Worm (Caenorhabditis elegans) whole organism, L4 larva: Measurements from ENCODE around the gene Y62H9A.9.
A peak's percentile ranks its signal among the peaks of the same experiment; 100 is the strongest.

Experiments used
- D1046.2 ChIP-seq: fragments of 200-800 bp; sonication (Bioruptor generic); IDR thresholded peaks from 2 replicates; pipeline ENCODE4 v1.3.6; 2022; ENCODE audit warnings: missing genetic modification characterization, missing compliant biosample characterization
- F26F4.8 ChIP-seq: fragments of 200-800 bp; sonication (Bioruptor generic); conservative IDR thresholded peaks from 2 replicates; pipeline ENCODE4 v1.3.6; 2022; ENCODE audit warnings: missing genetic modification characterization, missing compliant biosample characterization
- F44E2.7 ChIP-seq: fragments of 200-800 bp; sonication (Bioruptor generic); IDR thresholded peaks from 2 replicates; pipeline ENCODE4 v2.1.2; 2022; ENCODE audit warnings: missing genetic modification characterization, missing compliant biosample characterization
- R02D3.7 ChIP-seq: fragments of 150-350 bp; sonication (generic microtip); optimal IDR thresholded peaks from 3 replicates; lab custom pipeline; 2014; ENCODE audit warnings: missing biosample characterization, missing genetic modification characterization
- T26A8.4 ChIP-seq: fragments of 200-800 bp; sonication (Bioruptor generic); IDR thresholded peaks from 2 replicates; pipeline ENCODE4 v1.3.6; 2022; ENCODE audit warnings: missing genetic modification characterization, missing compliant biosample characterization
- ZK337.2 ChIP-seq: fragments of 200-800 bp; sonication (Bioruptor generic); IDR thresholded peaks from 2 replicates; pipeline ENCODE4 v1.3.6; 2022; ENCODE audit warnings: missing genetic modification reagents, missing genetic modification characterization, missing compliant biosample characterization
- ZK546.5 ChIP-seq, 2 experiments: sonication (generic microtip); optimal IDR thresholded peaks; 2 replicates each; lab custom pipeline; 2017; ENCODE audit warnings: missing biosample characterization in 2 of 2, missing genetic modification characterization in 2 of 2
- aha-1 ChIP-seq: fragments of 150-350 bp; peaks from one replicate; lab custom pipeline; 2014; ENCODE audit warnings: missing biosample characterization, missing genetic modification characterization
- arid-1 ChIP-seq: fragments of 200-800 bp; sonication (Bioruptor generic); conservative IDR thresholded peaks from 2 replicates; pipeline ENCODE4 v1.3.6; 2022; ENCODE audit warnings: missing genetic modification reagents, missing genetic modification characterization, missing compliant biosample characterization
- ceh-44 ChIP-seq: fragments of 200-800 bp; sonication (Bioruptor generic); IDR thresholded peaks from 2 replicates; pipeline ENCODE4 v1.3.6; 2022; ENCODE audit warnings: missing genetic modification reagents, missing genetic modification characterization, missing compliant biosample characterization
- ceh-62 ChIP-seq: sonication (generic microtip); optimal IDR thresholded peaks from 2 replicates; lab custom pipeline; 2017; ENCODE audit warnings: missing biosample characterization, missing genetic modification characterization
- ces-1 ChIP-seq: fragments of 150-350 bp; sonication (generic microtip); optimal IDR thresholded peaks from 4 replicates; lab custom pipeline; 2014; ENCODE audit warnings: missing biosample characterization, missing genetic modification reagents, missing genetic modification characterization
- daf-16 ChIP-seq, 3 experiments: sonication (generic microtip); optimal IDR thresholded peaks; 2 replicates each; lab custom pipeline; 2016 to 2017; ENCODE audit warnings: missing genetic modification characterization in 3 of 3, missing genetic modification reagents in 3 of 3, mild to moderate bottlenecking in 2 of 3, missing compliant biosample characterization in 2 of 3, missing biosample characterization in 1 of 3, moderate library complexity in 1 of 3
- daf-19 ChIP-seq: fragments of 200-800 bp; sonication (Bioruptor generic); conservative IDR thresholded peaks from 2 replicates; pipeline ENCODE4 v1.3.6; 2022; ENCODE audit warnings: missing genetic modification characterization, missing compliant biosample characterization
- daf-8 ChIP-seq: fragments of 200-800 bp; sonication (Bioruptor generic); IDR thresholded peaks from 2 replicates; pipeline ENCODE4 v1.3.6; 2022; ENCODE audit warnings: missing genetic modification characterization, missing compliant biosample characterization
- dmd-8 ChIP-seq: fragments of 200-800 bp; sonication (Bioruptor generic); IDR thresholded peaks from 2 replicates; pipeline ENCODE4 v1.3.6; 2022; ENCODE audit warnings: missing genetic modification characterization, missing compliant biosample characterization
- dmd-9 ChIP-seq: fragments of 200-800 bp; sonication (Bioruptor generic); IDR thresholded peaks from 2 replicates; pipeline ENCODE4 v1.3.6; 2022; ENCODE audit warnings: missing genetic modification reagents, missing genetic modification characterization, missing compliant biosample characterization
- dpl-1 ChIP-seq: fragments of 150-350 bp; optimal IDR thresholded peaks from 2 replicates; lab custom pipeline; 2014; ENCODE audit warnings: missing biosample characterization, missing genetic modification reagents, missing genetic modification characterization
- duxl-1 ChIP-seq: sonication (generic microtip); optimal IDR thresholded peaks from 2 replicates; lab custom pipeline; 2016; ENCODE audit warnings: mild to moderate bottlenecking, missing genetic modification characterization, moderate library complexity, missing compliant biosample characterization; ENCODE audit not compliant: poor library complexity
- egl-27 ChIP-seq: sonication (generic microtip); optimal IDR thresholded peaks from 3 replicates; lab custom pipeline; 2017; ENCODE audit warnings: missing biosample characterization, missing genetic modification reagents, missing genetic modification characterization
- fkh-10 ChIP-seq: fragments of 150-350 bp; optimal IDR thresholded peaks from 2 replicates; lab custom pipeline; 2014; ENCODE audit warnings: missing biosample characterization, missing genetic modification reagents, missing genetic modification characterization
- hif-1 ChIP-seq, 2 experiments: sonication (generic microtip); optimal IDR thresholded peaks; 2 replicates each; lab custom pipeline; 2016 to 2017; ENCODE audit warnings: missing compliant biosample characterization in 2 of 2, missing genetic modification characterization in 2 of 2, missing genetic modification reagents in 2 of 2, missing genotype in 2 of 2, mild to moderate bottlenecking in 1 of 2
- hlh-11 ChIP-seq: fragments of 200-800 bp; sonication (Bioruptor generic); optimal IDR thresholded peaks from 2 replicates; lab custom pipeline; 2018; ENCODE audit warnings: mild to moderate bottlenecking, missing genetic modification characterization, missing compliant biosample characterization
- lin-1 ChIP-seq: fragments of 200-800 bp; sonication (Bioruptor generic); IDR thresholded peaks from 2 replicates; pipeline ENCODE4 v1.3.6; 2022; ENCODE audit warnings: missing genetic modification reagents, missing genetic modification characterization, missing compliant biosample characterization
- lin-38 ChIP-seq: fragments of 200-800 bp; sonication (Bioruptor generic); IDR thresholded peaks from 2 replicates; pipeline ENCODE4 v1.3.6; 2022; ENCODE audit warnings: missing genetic modification reagents, missing genetic modification characterization, missing compliant biosample characterization
- mdt-29 ChIP-seq: fragments of 200-800 bp; sonication (Bioruptor generic); IDR thresholded peaks from 2 replicates; pipeline ENCODE4 v1.3.6; 2022; ENCODE audit warnings: missing genetic modification reagents, missing genetic modification characterization, missing compliant biosample characterization
- mes-2 ChIP-seq: sonication (generic microtip); optimal IDR thresholded peaks from 2 replicates; lab custom pipeline; 2016; ENCODE audit warnings: missing genotype, mild to moderate bottlenecking, missing genetic modification characterization, missing compliant biosample characterization; ENCODE audit not compliant: poor library complexity, severe bottlenecking
- mxl-2 ChIP-seq: fragments of 200-800 bp; sonication (Bioruptor generic); conservative IDR thresholded peaks from 2 replicates; pipeline ENCODE4 v1.3.6; 2022; ENCODE audit warnings: missing genetic modification reagents, missing genetic modification characterization, missing compliant biosample characterization
- mxl-3 ChIP-seq: fragments of 200-800 bp; sonication (Bioruptor generic); optimal IDR thresholded peaks from 2 replicates; lab custom pipeline; 2018; ENCODE audit warnings: mild to moderate bottlenecking, missing genetic modification characterization, missing compliant biosample characterization
- nhr-10 ChIP-seq: fragments of 150-350 bp; optimal IDR thresholded peaks from 2 replicates; lab custom pipeline; 2014; ENCODE audit warnings: missing biosample characterization, missing genetic modification characterization
- nhr-237 ChIP-seq: sonication (generic microtip); optimal IDR thresholded peaks from 2 replicates; lab custom pipeline; 2017; ENCODE audit warnings: missing biosample characterization, missing genetic modification characterization
- nhr-28 ChIP-seq: fragments of 150-350 bp; optimal IDR thresholded peaks from 2 replicates; lab custom pipeline; 2014; ENCODE audit warnings: missing biosample characterization, missing genetic modification characterization
- nhr-42 ChIP-seq: fragments of 200-800 bp; sonication (Bioruptor generic); IDR thresholded peaks from 2 replicates; pipeline ENCODE4 v1.3.6; 2022; ENCODE audit warnings: missing genetic modification characterization, missing compliant biosample characterization
- nhr-6 ChIP-seq: fragments of 150-350 bp; optimal IDR thresholded peaks from 2 replicates; lab custom pipeline; 2014; ENCODE audit warnings: missing biosample characterization, missing genetic modification characterization
- nhr-76 ChIP-seq: fragments of 150-350 bp; optimal IDR thresholded peaks from 2 replicates; lab custom pipeline; 2014; ENCODE audit warnings: missing biosample characterization, missing genetic modification characterization
- php-3 ChIP-seq: fragments of 200-800 bp; sonication (Bioruptor generic); IDR thresholded peaks from 2 replicates; pipeline ENCODE4 v1.3.6; 2022; ENCODE audit warnings: missing genetic modification reagents, missing genetic modification characterization, missing compliant biosample characterization
- sdz-12 ChIP-seq: fragments of 200-800 bp; sonication (Bioruptor generic); optimal IDR thresholded peaks from 2 replicates; lab custom pipeline; 2018; ENCODE audit warnings: mild to moderate bottlenecking, missing genetic modification characterization, missing compliant biosample characterization
- snpc-4 ChIP-seq: fragments of 150-350 bp; optimal IDR thresholded peaks from 2 replicates; lab custom pipeline; 2014; ENCODE audit warnings: missing biosample characterization, missing genetic modification characterization
- tag-97 ChIP-seq: fragments of 200-800 bp; sonication (Bioruptor generic); IDR thresholded peaks from 2 replicates; pipeline ENCODE4 v1.3.6; 2022; ENCODE audit warnings: missing genetic modification characterization, missing compliant biosample characterization
- unc-130 ChIP-seq: sonication (generic microtip); optimal IDR thresholded peaks from 2 replicates; lab custom pipeline; 2016; ENCODE audit warnings: missing genetic modification reagents, missing genetic modification characterization, missing compliant biosample characterization
- zag-1 ChIP-seq: fragments of 150-350 bp; optimal IDR thresholded peaks from 2 replicates; lab custom pipeline; 2014; ENCODE audit warnings: missing biosample characterization, missing genetic modification characterization
- zfp-3 ChIP-seq: fragments of 200-800 bp; sonication (Bioruptor generic); conservative IDR thresholded peaks from 2 replicates; pipeline ENCODE4 v1.3.6; 2022; ENCODE audit warnings: missing genetic modification reagents, missing genetic modification characterization, missing compliant biosample characterization

Gene Y62H9A.9

DNA sequence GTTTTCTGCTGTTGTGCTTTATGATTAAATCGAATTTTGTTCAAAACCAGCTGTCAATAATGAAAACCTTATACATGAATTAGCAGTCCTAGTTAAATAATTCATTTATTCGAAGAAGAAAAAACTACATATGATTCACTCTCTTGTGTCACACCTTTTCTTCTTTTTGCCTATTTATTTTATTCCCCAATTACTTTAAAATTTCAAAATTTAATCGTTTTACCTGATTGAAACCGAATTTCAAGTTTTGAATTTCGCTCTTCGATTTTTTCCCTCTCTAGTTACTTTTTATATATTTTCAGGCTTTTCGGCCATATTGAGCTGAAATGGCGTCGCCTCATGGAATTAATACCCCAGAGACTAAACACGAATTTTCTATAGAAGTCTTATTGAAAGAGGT lies 45.4 kb downstream of the Y62H9A.9 start, which contains the start of gene xtr-1:
TSS of gene xtr-1 (plus strand) at position 301 of the 400 bp plus-strand sequence.
- TF ChIP-seq ces-1 (GFP tag; lab: Kevin White, UChicago) (no peak), ceh-62 (tag; lab: Kevin White, UChicago) (no peak), aha-1 (tag; lab: Kevin White, UChicago) (peak; percentile 61)

DNA sequence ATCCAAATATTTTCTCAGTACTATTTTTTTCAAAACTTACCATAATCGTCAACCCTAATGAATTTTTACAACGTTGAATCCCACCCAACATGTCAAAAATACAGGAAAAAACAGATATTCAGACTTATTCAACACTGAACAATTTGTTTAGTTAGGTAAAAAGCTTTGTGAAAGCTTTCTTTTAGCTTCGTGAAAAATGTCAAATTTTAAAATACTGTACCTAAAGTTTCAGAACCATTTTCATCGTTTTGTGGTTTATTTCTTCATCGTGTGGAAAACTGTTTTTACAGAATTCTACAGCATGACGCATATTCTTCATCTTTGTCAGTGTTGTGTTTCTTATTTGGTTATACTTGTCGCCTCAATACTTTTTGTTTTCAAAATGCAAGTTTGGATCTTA lies 47.4 kb downstream of the Y62H9A.9 start, which contains the start of gene F54F7.14:
TSS of gene F54F7.14 (plus strand) at position 301 of the 400 bp plus-strand sequence.
- TF ChIP-seq zfp-3 (GFP tag; lab: Robert Waterston, UW) (no peak), ZK546.5 (tag; optimal IDR thresholded peaks at IDR 0.05; lab: Kevin White, UChicago) (no peak), ceh-62 (tag; lab: Kevin White, UChicago) (no peak), nhr-10 (no peak), R02D3.7 (tag; lab: Kevin White, UChicago) (no peak), D1046.2 (GFP tag; lab: Robert Waterston, UW) (no peak), tag-97 (GFP tag; lab: Robert Waterston, UW) (no peak), mes-2 (tag; lab: Kevin White, UChicago) (no peak), lin-38 (no peak), nhr-76 (tag; lab: Kevin White, UChicago) (no peak), F26F4.8 (GFP tag; lab: Robert Waterston, UW) (no peak), ceh-44 (GFP tag; lab: Robert Waterston, UW) (no peak), nhr-237 (tag; lab: Kevin White, UChicago) (no peak), hlh-11 (tag; lab: Kevin White, UChicago) (no peak), aha-1 (tag; lab: Kevin White, UChicago) (no peak), hif-1 (tag; optimal IDR thresholded peaks at IDR 0.05; lab: Kevin White, UChicago) (no peak), ZK337.2 (GFP tag; lab: Robert Waterston, UW) (no peak), fkh-10 (GFP tag; lab: Kevin White, UChicago) (no peak)

ce11 chrX:11850082-11850481 lies 47.9 kb downstream of the Y62H9A.9 start, which contains the start of gene F54F7.3:
F54F7.3 (minus strand) TSS chrX:11850182.
- TF ChIP-seq nhr-6 (tag; lab: Kevin White, UChicago) (no peak), nhr-28 (tag; lab: Kevin White, UChicago) (no peak), unc-130 (no peak), daf-19 (GFP tag; lab: Robert Waterston, UW) (no peak), dmd-8 (GFP tag; lab: Robert Waterston, UW) (no peak), mxl-2 (no peak), ZK546.5 (tag; optimal IDR thresholded peaks at IDR 0.05; lab: Kevin White, UChicago) (no peak), zag-1 (tag; lab: Kevin White, UChicago) (no peak), mxl-3 (GFP tag; lab: Kevin White, UChicago) (no peak), nhr-42 (GFP tag; lab: Robert Waterston, UW) (no peak), egl-27 (tag; lab: Kevin White, UChicago) (no peak), duxl-1 (tag; lab: Kevin White, UChicago) (no peak), sdz-12 (no peak)

DNA sequence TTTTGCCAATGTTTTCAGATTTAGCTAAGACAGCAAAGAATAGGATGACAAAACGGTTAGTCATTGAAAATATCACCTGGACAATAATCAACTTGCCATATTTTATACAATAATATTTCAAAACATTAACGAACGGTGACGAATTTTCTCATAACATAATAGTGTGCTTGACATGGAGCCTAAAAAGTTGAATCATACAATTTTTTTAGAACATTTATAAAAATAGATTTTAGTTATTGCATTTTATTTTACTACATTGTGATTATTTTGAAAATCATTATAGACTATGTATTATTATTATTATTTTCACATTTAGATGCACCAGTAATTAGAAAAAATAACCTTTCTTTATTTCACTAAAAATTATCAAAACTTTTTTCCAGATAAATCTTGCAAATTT lies 49.3 kb downstream of the Y62H9A.9 start, which contains the start of gene F54F7.9:
TSS of gene F54F7.9 (minus strand) at position 101 of the 400 bp plus-strand sequence.
- TF ChIP-seq ZK546.5 (tag; optimal IDR thresholded peaks at IDR 0.05; lab: Kevin White, UChicago) (no peak), daf-8 (GFP tag; lab: Robert Waterston, UW) (no peak), D1046.2 (GFP tag; lab: Robert Waterston, UW) (no peak), T26A8.4 (GFP tag; lab: Robert Waterston, UW) (no peak), snpc-4 (tag; lab: Kevin White, UChicago) (no peak), arid-1 (GFP tag; lab: Robert Waterston, UW) (no peak), daf-16 (GFP tag; optimal IDR thresholded peaks at IDR 0.05; lab: Kevin White, UChicago) (no peak), daf-16 (tag; optimal IDR thresholded peaks at IDR 0.05; lab: Kevin White, UChicago) (no peak), php-3 (no peak), ceh-62 (tag; lab: Kevin White, UChicago) (no peak), mdt-29 (no peak), fkh-10 (GFP tag; lab: Kevin White, UChicago) (no peak), lin-1 (GFP tag; lab: Robert Waterston, UW) (no peak), F26F4.8 (GFP tag; lab: Robert Waterston, UW) (no peak), dpl-1 (no peak), sdz-12 (no peak), F44E2.7 (GFP tag; lab: Robert Waterston, UW) (no peak), dmd-9 (GFP tag; lab: Robert Waterston, UW) (no peak)
